Worm (Caenorhabditis elegans) whole organism, L3 larva: ENCODE results near the gene F58E1.13.

ENCODE experiments used
- R02D3.7 ChIP-seq: fragments of 150-350 bp; optimal IDR thresholded peaks from 2 replicates; lab custom pipeline; 2014; ENCODE audit warnings: missing biosample characterization, missing genetic modification characterization
- ZK546.5 ChIP-seq: sonication (generic microtip); optimal IDR thresholded peaks from 2 replicates; lab custom pipeline; 2017; ENCODE audit warnings: missing biosample characterization, missing genetic modification characterization
- aly-2 ChIP-seq: fragments of 150-350 bp; optimal IDR thresholded peaks from 2 replicates; lab custom pipeline; 2014; ENCODE audit warnings: missing biosample characterization, missing genetic modification characterization
- ama-1 ChIP-seq: fragments of 150-350 bp; optimal IDR thresholded peaks from 2 replicates; lab custom pipeline; 2018
- daf-12 ChIP-seq: fragments of 150-350 bp; optimal IDR thresholded peaks from 2 replicates; lab custom pipeline; 2014; ENCODE audit warnings: missing biosample characterization, missing genetic modification reagents, missing genetic modification characterization
- egl-27 ChIP-seq: sonication (generic microtip); optimal IDR thresholded peaks from 4 replicates; lab custom pipeline; 2017; ENCODE audit warnings: missing biosample characterization, missing genetic modification reagents, missing genetic modification characterization
- egl-5 ChIP-seq: fragments of 150-350 bp; optimal IDR thresholded peaks from 2 replicates; lab custom pipeline; 2017; ENCODE audit warnings: missing biosample characterization, missing genetic modification reagents, missing genetic modification characterization, inconsistent platforms
- elt-1 ChIP-seq: fragments of 150-350 bp; optimal IDR thresholded peaks from 2 replicates; lab custom pipeline; 2014; ENCODE audit warnings: missing biosample characterization, missing genetic modification characterization
- elt-2 ChIP-seq: sonication (generic microtip); optimal IDR thresholded peaks from 2 replicates; lab custom pipeline; 2016; ENCODE audit warnings: missing genetic modification reagents, mild to moderate bottlenecking, missing genetic modification characterization, missing compliant biosample characterization
- eor-1 ChIP-seq, 2 experiments: fragments of 150-350 bp; optimal IDR thresholded peaks; 2 replicates each; lab custom pipeline; 2014 to 2018; ENCODE audit warnings: missing biosample characterization in 2 of 2, missing genetic modification characterization in 2 of 2
- fkh-10 ChIP-seq: sonication (generic microtip); optimal IDR thresholded peaks from 2 replicates; lab custom pipeline; 2017; ENCODE audit warnings: missing biosample characterization, missing genetic modification reagents, missing genetic modification characterization
- fos-1 ChIP-seq: fragments of 150-350 bp; optimal IDR thresholded peaks from 2 replicates; lab custom pipeline; 2014; ENCODE audit warnings: missing biosample characterization, missing genetic modification characterization
- jun-1 ChIP-seq: fragments of 150-350 bp; optimal IDR thresholded peaks from 2 replicates; lab custom pipeline; 2014; ENCODE audit warnings: missing biosample characterization, missing genetic modification reagents, missing genetic modification characterization
- lin-15B ChIP-seq: fragments of 150-350 bp; optimal IDR thresholded peaks from 2 replicates; lab custom pipeline; 2014; ENCODE audit warnings: missing biosample characterization, missing genetic modification characterization
- lin-39 ChIP-seq: fragments of 150-350 bp; optimal IDR thresholded peaks from 2 replicates; lab custom pipeline; 2018; ENCODE audit warnings: missing biosample characterization, missing genetic modification reagents, missing genetic modification characterization
- lsy-12 ChIP-seq: sonication (generic microtip); optimal IDR thresholded peaks from 2 replicates; lab custom pipeline; 2016; ENCODE audit warnings: mild to moderate bottlenecking, missing genetic modification characterization, missing compliant biosample characterization
- mdl-1 ChIP-seq: fragments of 150-350 bp; optimal IDR thresholded peaks from 2 replicates; lab custom pipeline; 2014; ENCODE audit warnings: missing biosample characterization, missing genetic modification characterization
- mml-1 ChIP-seq: fragments of 150-350 bp; sonication (generic microtip); optimal IDR thresholded peaks from 3 replicates; lab custom pipeline; 2014; ENCODE audit warnings: missing biosample characterization, missing genetic modification characterization
- nfya-1 ChIP-seq: sonication (generic microtip); optimal IDR thresholded peaks from 2 replicates; lab custom pipeline; 2017; ENCODE audit warnings: missing genetic modification characterization, mild to moderate bottlenecking, missing compliant biosample characterization, antibody characterized with exemption, moderate library complexity; ENCODE audit not compliant: insufficient read depth
- nhr-11 ChIP-seq: fragments of 150-350 bp; optimal IDR thresholded peaks from 2 replicates; lab custom pipeline; 2014; ENCODE audit warnings: missing biosample characterization, missing genetic modification characterization
- nhr-12 ChIP-seq: fragments of 150-350 bp; optimal IDR thresholded peaks from 2 replicates; lab custom pipeline; 2014; ENCODE audit warnings: missing biosample characterization, missing genetic modification characterization
- nhr-237 ChIP-seq: fragments of 150-350 bp; optimal IDR thresholded peaks from 2 replicates; lab custom pipeline; 2014; ENCODE audit warnings: missing biosample characterization, missing genetic modification characterization
- nhr-25 ChIP-seq: sonication (generic microtip); optimal IDR thresholded peaks from 2 replicates; lab custom pipeline; 2017; ENCODE audit warnings: missing biosample characterization, missing genetic modification characterization
- nhr-28 ChIP-seq: fragments of 150-350 bp; optimal IDR thresholded peaks from 2 replicates; lab custom pipeline; 2014; ENCODE audit warnings: missing biosample characterization, missing genetic modification characterization
- nhr-43 ChIP-seq: sonication (generic microtip); optimal IDR thresholded peaks from 2 replicates; lab custom pipeline; 2016; ENCODE audit warnings: mild to moderate bottlenecking, missing genetic modification characterization, missing compliant biosample characterization; ENCODE audit not compliant: poor library complexity, severe bottlenecking
- nhr-76 ChIP-seq: fragments of 150-350 bp; sonication (generic microtip); optimal IDR thresholded peaks from 5 replicates; lab custom pipeline; 2014; ENCODE audit warnings: missing biosample characterization, missing genetic modification characterization
- nhr-77 ChIP-seq: fragments of 150-350 bp; optimal IDR thresholded peaks from 2 replicates; lab custom pipeline; 2014; ENCODE audit warnings: missing biosample characterization, missing genetic modification characterization
- pqm-1 ChIP-seq: fragments of 150-350 bp; optimal IDR thresholded peaks from 2 replicates; lab custom pipeline; 2017; ENCODE audit warnings: missing biosample characterization, missing genetic modification characterization, inconsistent platforms
- sea-2 ChIP-seq: fragments of 150-350 bp; sonication (generic microtip); optimal IDR thresholded peaks from 4 replicates; lab custom pipeline; 2014; ENCODE audit warnings: missing biosample characterization, missing genetic modification reagents, missing genetic modification characterization
- skn-1 ChIP-seq: fragments of 150-350 bp; optimal IDR thresholded peaks from 2 replicates; lab custom pipeline; 2014; ENCODE audit warnings: missing biosample characterization, missing genetic modification characterization
- snpc-4 ChIP-seq: fragments of 150-350 bp; optimal IDR thresholded peaks from 2 replicates; lab custom pipeline; 2014; ENCODE audit warnings: missing biosample characterization, missing genetic modification characterization
- tbx-2 ChIP-seq: sonication (generic microtip); optimal IDR thresholded peaks from 2 replicates; lab custom pipeline; 2016; ENCODE audit warnings: mild to moderate bottlenecking, missing genetic modification characterization, missing compliant biosample characterization
- unc-39 ChIP-seq: sonication (generic microtip); optimal IDR thresholded peaks from 4 replicates; lab custom pipeline; 2017; ENCODE audit warnings: missing biosample characterization, missing genetic modification characterization
- unc-62 ChIP-seq: fragments of 150-350 bp; sonication (generic microtip); optimal IDR thresholded peaks from 4 replicates; lab custom pipeline; 2014; ENCODE audit warnings: missing biosample characterization, missing genetic modification reagents, missing genetic modification characterization
- zag-1 ChIP-seq: fragments of 150-350 bp; optimal IDR thresholded peaks from 2 replicates; lab custom pipeline; 2014; ENCODE audit warnings: missing biosample characterization, missing genetic modification characterization
- ztf-11 ChIP-seq: fragments of 150-350 bp; optimal IDR thresholded peaks from 2 replicates; lab custom pipeline; 2014; ENCODE audit warnings: missing biosample characterization, missing genetic modification characterization
- ztf-4 ChIP-seq: fragments of 150-350 bp; optimal IDR thresholded peaks from 2 replicates; lab custom pipeline; 2014; ENCODE audit warnings: missing biosample characterization, missing genetic modification characterization

The F58E1.13 gene

DNA sequence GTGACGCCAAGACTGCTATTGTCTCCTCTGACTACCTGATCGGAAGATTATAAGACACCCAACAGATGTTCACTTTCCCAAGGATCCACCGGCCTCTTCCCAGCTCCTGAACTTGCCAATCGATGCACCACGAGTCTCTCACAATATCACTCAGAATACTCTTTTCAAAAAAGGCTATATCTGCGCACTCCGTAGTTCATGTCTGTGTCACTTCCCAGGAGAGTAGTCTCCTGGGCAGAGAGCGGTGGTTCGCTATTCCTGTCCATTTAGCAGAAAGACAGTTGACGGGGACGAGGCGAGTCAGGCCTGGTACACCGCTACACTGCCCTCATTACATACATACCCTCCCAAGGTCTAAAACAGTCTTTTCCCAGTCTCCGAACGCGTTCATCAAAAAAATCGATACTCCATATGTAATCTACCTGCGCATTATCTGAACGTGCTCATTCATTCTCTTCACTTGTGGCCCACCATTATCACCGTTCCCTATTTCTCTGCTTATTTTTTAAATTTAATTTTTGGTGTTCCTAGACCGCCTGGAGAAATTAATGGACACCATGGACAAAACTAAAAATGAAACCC is 19.2 kb upstream of the F58E1.13 start, which contains the start of gene btb-6:
Gene btb-6, plus strand, starts transcription at position 532 of the 582 bp plus-strand sequence.
- no peak for TF ChIP-seq egl-27
- no peak for TF ChIP-seq aly-2 (tag; lab: Kevin White, UChicago)
- TF ChIP-seq elt-2 (tag; lab: Kevin White, UChicago): no peak
- no peak for TF ChIP-seq nhr-77 (tag; lab: Kevin White, UChicago)
- no peak for TF ChIP-seq mdl-1 (tag; lab: Kevin White, UChicago)
- TF ChIP-seq ZK546.5 (tag; lab: Kevin White, UChicago): no peak
- TF ChIP-seq mml-1 (tag; lab: Kevin White, UChicago): no peak
- TF ChIP-seq jun-1 (tag; lab: Kevin White, UChicago): no peak
- no peak for TF ChIP-seq R02D3.7
- TF ChIP-seq snpc-4 (tag; lab: Kevin White, UChicago): no peak
- TF ChIP-seq lin-39 (tag; lab: Kevin White, UChicago): no peak
- TF ChIP-seq nhr-237 (tag; lab: Kevin White, UChicago): no peak
- no peak for TF ChIP-seq ztf-4 (tag; lab: Kevin White, UChicago)
- no peak for TF ChIP-seq elt-1
- no peak for TF ChIP-seq nhr-11

- no peak for TF ChIP-seq unc-39 (tag; lab: Kevin White, UChicago)
- no peak for TF ChIP-seq fos-1 (tag; lab: Kevin White, UChicago)
- no peak for TF ChIP-seq ztf-11 (tag; lab: Kevin White, UChicago)
- TF ChIP-seq elt-2 (tag; lab: Kevin White, UChicago): no peak
- no peak for TF ChIP-seq zag-1
- no peak for TF ChIP-seq nhr-12 (tag; lab: Kevin White, UChicago)
- no peak for TF ChIP-seq nhr-77 (tag; lab: Kevin White, UChicago)
- TF ChIP-seq nhr-43 (tag; lab: Kevin White, UChicago): no peak
- TF ChIP-seq fkh-10 (GFP tag; lab: Kevin White, UChicago): no peak
- no peak for TF ChIP-seq eor-1 (tag; optimal IDR thresholded peaks at IDR 0.05; lab: Kevin White, UChicago)
- no peak for TF ChIP-seq lin-15B
- no peak for TF ChIP-seq nhr-28 (tag; lab: Kevin White, UChicago)
- TF ChIP-seq nhr-11: no peak
- TF ChIP-seq, all 47 proteins: peak for 0
These were observed 17.3 kb upstream of the F58E1.13 start, which contains the start of gene btb-7 for ce11 chrII:1712938-1713337. btb-7 (plus strand) TSS chrII:1713238.

- TF ChIP-seq ZK546.5 (tag; lab: Kevin White, UChicago): no peak
- no peak for TF ChIP-seq fos-1 (tag; lab: Kevin White, UChicago)
- no peak for TF ChIP-seq nfya-1 (tag; lab: Kevin White, UChicago)
- no peak for TF ChIP-seq lin-15B
- no peak for TF ChIP-seq pqm-1 (tag; lab: Kevin White, UChicago)
- TF ChIP-seq unc-62: no peak
- no peak for TF ChIP-seq eor-1 (tag; optimal IDR thresholded peaks at IDR 0.05; lab: Kevin White, UChicago)
- no peak for TF ChIP-seq sea-2 (GFP tag; lab: Kevin White, UChicago)
- TF ChIP-seq nhr-12 (tag; lab: Kevin White, UChicago): no peak
- no peak for TF ChIP-seq lin-39 (tag; lab: Kevin White, UChicago)
- no peak for TF ChIP-seq R02D3.7
- no peak for TF ChIP-seq daf-12 (tag; lab: Kevin White, UChicago)
These were observed 14.3 kb upstream of the F58E1.13 start, which contains the start of gene fbxa-184 for ce11 chrII:1709959-1710358. fbxa-184 (plus strand) TSS chrII:1710259.

DNA sequence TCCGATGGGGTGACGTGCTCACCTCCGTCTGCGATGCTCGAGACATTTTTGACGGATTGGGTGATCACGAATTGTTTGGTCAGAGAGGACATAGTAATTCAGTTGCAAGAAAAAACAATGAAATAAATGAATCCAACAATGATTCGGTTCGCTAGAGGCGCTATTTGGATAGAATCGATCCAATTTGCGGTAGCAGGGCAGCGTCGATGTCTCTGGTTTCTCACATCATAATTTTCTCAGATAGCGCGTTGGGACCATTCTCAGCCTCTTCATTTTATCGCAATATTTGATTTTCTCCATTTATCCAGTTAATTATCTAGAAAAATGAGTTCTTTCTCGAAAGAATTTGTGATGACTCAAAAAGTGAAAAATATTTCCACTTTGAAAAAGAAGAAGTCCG is 10.7 kb upstream of the F58E1.13 start, which contains the start of gene sdz-18:
Gene sdz-18, minus strand, starts transcription at position 101 of the 400 bp plus-strand sequence.
- no peak for TF ChIP-seq jun-1 (tag; lab: Kevin White, UChicago)
- no peak for TF ChIP-seq zag-1
- no peak for TF ChIP-seq nhr-12 (tag; lab: Kevin White, UChicago)
- no peak for TF ChIP-seq pqm-1 (tag; lab: Kevin White, UChicago)
- TF ChIP-seq egl-27: no peak
- no peak for TF ChIP-seq ztf-11 (tag; lab: Kevin White, UChicago)
- no peak for TF ChIP-seq tbx-2 (tag; lab: Kevin White, UChicago)
- TF ChIP-seq mml-1 (tag; lab: Kevin White, UChicago): no peak
- no peak for TF ChIP-seq ztf-4 (tag; lab: Kevin White, UChicago)
- TF ChIP-seq skn-1 (tag; lab: Kevin White, UChicago): no peak
- TF ChIP-seq egl-5 (tag; lab: Kevin White, UChicago): no peak
- TF ChIP-seq lsy-12 (tag; lab: Kevin White, UChicago): no peak
- TF ChIP-seq nhr-25 (tag; lab: Kevin White, UChicago): no peak
- TF ChIP-seq nhr-76 (tag; lab: Kevin White, UChicago): no peak
- no peak for TF ChIP-seq nfya-1 (tag; lab: Kevin White, UChicago)
- no peak for TF ChIP-seq ama-1
